Worm (Caenorhabditis elegans): ENCODE measurements around the gene pgph-3.

ce11 chrV:5792031-5792430 is 28.4 kb upstream of the pgph-3 start, which contains the start of gene ZC250.2:
- TF ChIP-seq unc-130 (GFP tag; optimal IDR thresholded peaks at IDR 0.05) (no peak), C06A6.2 (GFP tag; conservative IDR thresholded peaks at IDR 0.05) (no peak), unc-62 (GFP tag; optimal IDR thresholded peaks at IDR 0.05) (no peak), him-1 (tag; optimal IDR thresholded peaks at IDR 0.05) (no peak), bed-2 (GFP tag; IDR thresholded peaks at IDR 0.05) (no peak), snpc-1.1 (tag; optimal IDR thresholded peaks at IDR 0.05; ENCODE audit: insufficient read depth) (no peak), egrh-3 (GFP tag; IDR thresholded peaks at IDR 0.05) (no peak), F55B11.4 (tag; optimal IDR thresholded peaks at IDR 0.05; ENCODE audit: borderline replicate concordance, insufficient read depth) (no peak), madf-6 (GFP tag; IDR thresholded peaks at IDR 0.05) (no peak), sea-2 (GFP tag; IDR thresholded peaks at IDR 0.05) (no peak), hlh-12 (tag; optimal IDR thresholded peaks at IDR 0.05) (no peak), pbrm-1 (GFP tag; IDR thresholded peaks at IDR 0.05) (no peak), rcor-1 (GFP tag; IDR thresholded peaks at IDR 0.05) (no peak)
